Worm (Caenorhabditis elegans): ENCODE results near the gene clec-213.

DNA sequence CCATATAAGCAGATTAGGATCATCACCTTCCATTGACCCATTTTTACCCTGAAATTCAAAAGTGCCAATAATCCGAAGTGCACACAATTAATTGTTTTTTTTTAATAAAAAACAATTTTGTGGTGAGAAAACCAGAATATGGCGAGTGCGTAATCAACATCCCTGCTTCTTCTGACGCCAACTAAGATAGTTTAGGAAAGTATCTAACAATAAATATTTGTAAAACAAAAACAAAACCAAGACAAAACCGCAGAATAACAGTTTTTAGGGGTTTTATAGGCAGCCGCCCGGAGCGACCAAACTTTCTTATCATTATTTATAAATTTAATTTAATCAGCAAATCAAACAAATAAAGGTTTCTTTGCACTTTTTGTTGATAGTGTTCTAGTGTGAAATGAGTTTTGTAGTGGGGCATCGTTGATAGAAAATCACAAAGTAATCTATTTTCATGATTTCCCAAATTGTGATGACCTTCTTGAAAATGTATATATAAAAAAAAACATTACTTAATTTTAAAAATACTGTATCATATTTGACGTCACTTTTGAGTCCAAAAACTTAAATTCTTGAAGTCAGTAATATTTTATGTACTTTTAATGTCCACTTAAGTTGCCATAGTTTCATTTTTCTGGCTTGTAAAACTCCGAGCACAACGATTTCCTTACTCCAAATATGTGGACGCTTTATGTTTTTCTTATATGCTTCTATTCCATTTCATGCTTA lies 4.9 kb downstream of the clec-213 start, which contains the start of the genes folt-3 and clec-214:
- TF ChIP-seq pha-4 (tag; optimal IDR thresholded peaks at IDR 0.05) (no peak), ztf-11 (tag; optimal IDR thresholded peaks at IDR 0.05) (no peak), lsy-2 (tag; optimal IDR thresholded peaks at IDR 0.05) (no peak), elt-3 (tag; optimal IDR thresholded peaks at IDR 0.05) (no peak), flh-1 (GFP tag; optimal IDR thresholded peaks at IDR 0.05) (no peak), nhr-76 (tag; optimal IDR thresholded peaks at IDR 0.05) (no peak), tbx-8 (GFP tag; optimal IDR thresholded peaks at IDR 0.05) (no peak)
